Worm (Caenorhabditis elegans): Measurements from ENCODE around the gene nhr-137.

nhr-137 gene

DNA sequence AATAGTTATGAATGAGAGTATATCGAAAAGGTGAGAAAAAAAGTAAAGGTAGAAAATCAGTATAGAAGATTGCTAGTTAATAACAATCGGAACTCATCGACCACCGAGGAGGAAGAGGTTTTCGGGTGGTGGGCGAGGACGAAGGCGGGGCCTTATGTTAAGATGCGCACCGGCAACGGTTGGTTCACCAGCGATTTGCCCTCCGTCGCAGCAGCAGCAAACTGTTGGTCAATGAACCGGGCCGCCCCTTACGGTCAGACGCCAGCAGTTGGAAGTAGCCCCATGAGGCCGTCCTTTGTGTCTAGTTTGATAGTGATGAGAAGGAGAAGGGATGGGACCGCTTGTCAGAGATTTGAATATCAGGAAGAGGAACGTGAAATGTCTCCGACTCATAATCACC lies at the start of gene nhr-137:
TSS of gene nhr-137 (minus strand) at position 101 of the 400 bp plus-strand sequence.
- TF ChIP-seq unc-62 (GFP tag; optimal IDR thresholded peaks at IDR 0.05) = no peak

DNA sequence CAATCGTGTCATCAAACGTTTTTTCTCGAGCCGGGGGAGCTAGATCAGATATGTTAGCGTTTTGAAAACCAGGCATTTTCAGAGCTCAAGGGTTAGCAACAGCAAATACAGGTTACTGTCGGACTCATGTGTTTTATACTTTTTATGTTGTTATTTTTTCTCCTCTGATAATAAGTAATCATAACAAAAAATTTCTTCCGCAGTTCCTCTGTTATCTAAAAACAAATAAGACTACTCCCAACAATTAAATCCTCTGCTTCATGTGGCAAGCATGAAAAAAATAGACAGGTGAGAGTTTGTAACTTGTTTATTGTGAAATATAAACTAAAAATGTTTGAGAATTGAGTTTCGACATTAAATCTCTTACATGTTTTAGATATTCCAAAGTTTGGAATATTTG lies 49.8 kb upstream of the nhr-137 start, which contains the start of gene smf-2:
TSS of gene smf-2 (minus strand) at position 101 of the 400 bp plus-strand sequence.
- TF ChIP-seq unc-62 (GFP tag; optimal IDR thresholded peaks at IDR 0.05) = no peak

- no peak for TF ChIP-seq unc-62 (GFP tag; optimal IDR thresholded peaks at IDR 0.05)
Observed at ce11 chrX:6713277-6713676, 44.5 kb upstream of the nhr-137 start, which contains the start of gene nas-11. Gene nas-11 (plus strand): TSS chrX:6713577.

DNA sequence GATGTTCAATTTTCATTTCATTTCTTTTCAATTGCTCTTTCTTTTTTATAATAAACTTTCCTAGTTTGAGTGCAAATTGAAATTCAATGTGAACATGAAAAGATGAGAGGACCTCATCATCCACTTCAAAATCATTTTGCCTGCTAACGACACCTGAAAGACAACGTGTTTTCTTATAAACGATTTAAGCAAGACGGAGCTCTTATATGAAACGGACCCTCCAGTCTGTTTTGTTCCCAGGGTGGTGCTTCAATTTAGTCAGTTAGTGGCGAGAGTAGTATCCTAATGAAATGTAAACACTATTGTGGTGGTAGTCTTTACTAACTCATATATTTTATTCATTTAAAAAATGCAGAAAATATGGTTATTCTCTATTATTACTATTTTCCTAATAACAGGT lies 40.4 kb upstream of the nhr-137 start, which contains the start of gene acr-3:
TSS of gene acr-3 (plus strand) at position 301 of the 400 bp plus-strand sequence.
- no peak for TF ChIP-seq unc-62 (GFP tag; optimal IDR thresholded peaks at IDR 0.05)

ce11 chrX:6705156-6705555 lies 36.3 kb upstream of the nhr-137 start:
- no peak for TF ChIP-seq unc-62 (GFP tag; optimal IDR thresholded peaks at IDR 0.05)

- no peak for TF ChIP-seq unc-62 (GFP tag; optimal IDR thresholded peaks at IDR 0.05)
Observed at ce11 chrX:6702249-6702648, 33.4 kb upstream of the nhr-137 start, which contains the start of gene acr-2. Gene acr-2 (plus strand): TSS chrX:6702549.

DNA sequence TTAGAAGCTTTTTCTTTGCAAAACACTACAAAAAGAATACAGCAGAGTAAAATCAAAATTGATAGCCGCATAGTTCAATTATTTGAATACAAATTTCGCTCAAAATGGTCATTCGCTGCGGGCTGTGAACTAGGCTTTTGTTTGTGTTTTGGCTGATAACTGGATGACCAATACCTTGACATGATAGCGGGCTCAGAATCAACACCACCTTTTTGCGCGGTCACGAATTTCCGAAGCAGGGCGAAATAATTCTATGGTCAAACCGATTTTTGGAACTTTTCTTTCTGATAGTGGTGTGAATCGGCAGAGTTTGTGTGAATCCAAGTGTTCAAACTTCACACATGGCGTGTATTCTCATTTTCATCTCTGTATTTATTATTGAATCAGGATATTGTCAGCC lies 29.5 kb upstream of the nhr-137 start, which contains the start of the genes F38B6.7 and F38B6.2:
TSS of gene F38B6.7 (minus strand) at position 101 of the 400 bp plus-strand sequence.
TSS of gene F38B6.2 (plus strand) at position 267 of the 400 bp plus-strand sequence.
- no peak for TF ChIP-seq unc-62 (GFP tag; optimal IDR thresholded peaks at IDR 0.05)

DNA sequence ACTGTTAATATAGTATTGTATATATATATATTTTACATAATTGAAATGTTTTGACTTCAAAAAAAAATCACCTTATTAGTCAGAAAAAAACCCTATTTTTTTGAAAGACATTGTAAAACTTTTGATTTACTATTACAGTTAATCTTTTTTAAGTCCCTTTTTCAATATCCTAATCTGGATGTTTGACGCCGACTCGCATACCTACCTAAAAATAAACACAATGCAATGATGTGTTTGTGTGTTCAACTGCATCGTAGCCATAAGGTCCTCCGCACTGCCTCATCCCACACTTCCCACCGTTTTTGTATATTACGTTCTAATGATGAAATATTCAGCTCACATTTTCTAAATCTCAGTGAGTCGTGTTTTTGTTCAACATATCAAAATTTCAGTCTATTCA lies 24.5 kb upstream of the nhr-137 start, which contains the start of gene F38B6.3:
TSS of gene F38B6.3 (plus strand) at position 301 of the 400 bp plus-strand sequence.
- TF ChIP-seq unc-62 (GFP tag; optimal IDR thresholded peaks at IDR 0.05) = no peak

DNA sequence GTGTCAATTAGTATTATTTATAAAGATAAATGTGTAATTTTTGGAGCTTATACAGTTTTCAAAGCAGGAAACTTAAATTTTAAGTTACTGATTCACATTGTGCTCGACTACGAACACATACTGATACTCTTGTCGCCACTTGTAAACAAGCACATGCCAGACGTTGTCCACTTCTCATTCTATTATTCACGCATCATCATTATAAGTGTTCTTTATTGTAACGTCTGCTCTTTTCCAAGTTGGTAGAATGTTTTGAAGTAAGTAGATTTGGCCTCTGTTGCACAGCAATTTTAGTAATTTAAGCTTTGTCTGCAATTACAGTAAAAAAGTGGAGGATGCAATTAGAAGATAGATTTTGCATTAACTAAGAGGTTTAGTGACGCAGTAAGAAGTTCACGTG lies 24.1 kb upstream of the nhr-137 start:
- TF ChIP-seq unc-62 (GFP tag; optimal IDR thresholded peaks at IDR 0.05) = no peak

DNA sequence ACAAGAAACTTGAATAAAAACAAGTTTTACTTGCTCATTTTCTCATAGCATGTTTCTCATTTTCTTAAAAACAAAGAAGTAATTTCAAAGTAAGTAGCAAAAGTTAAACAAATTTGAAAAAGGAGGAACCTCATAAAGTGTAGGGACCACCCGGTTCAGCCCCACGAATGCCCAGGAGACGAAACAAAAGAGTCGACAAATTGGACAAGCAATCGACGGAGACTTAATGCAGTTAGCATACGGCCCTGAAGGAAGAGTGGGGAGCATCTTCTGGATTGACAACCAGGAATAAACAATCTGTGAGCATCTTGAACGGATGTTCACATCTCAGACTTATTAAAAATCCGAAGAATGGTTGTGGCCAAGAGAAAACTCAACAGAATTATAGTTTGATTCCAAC lies 22.8 kb upstream of the nhr-137 start:
- no peak for TF ChIP-seq unc-62 (GFP tag; optimal IDR thresholded peaks at IDR 0.05)

ce11 chrX:6689985-6690384 lies 21.2 kb upstream of the nhr-137 start, which contains the start of gene F38B6.6:
Gene F38B6.6 (minus strand): TSS chrX:6690085.
- TF ChIP-seq unc-62 (GFP tag; optimal IDR thresholded peaks at IDR 0.05) = no peak

ce11 chrX:6688953-6689562 lies 20.2 kb upstream of the nhr-137 start:
- no peak for TF ChIP-seq unc-62 (GFP tag; optimal IDR thresholded peaks at IDR 0.05)

- TF ChIP-seq unc-62 (GFP tag; optimal IDR thresholded peaks at IDR 0.05) = no peak
Observed at ce11 chrX:6687756-6688155, 18.9 kb upstream of the nhr-137 start.

DNA sequence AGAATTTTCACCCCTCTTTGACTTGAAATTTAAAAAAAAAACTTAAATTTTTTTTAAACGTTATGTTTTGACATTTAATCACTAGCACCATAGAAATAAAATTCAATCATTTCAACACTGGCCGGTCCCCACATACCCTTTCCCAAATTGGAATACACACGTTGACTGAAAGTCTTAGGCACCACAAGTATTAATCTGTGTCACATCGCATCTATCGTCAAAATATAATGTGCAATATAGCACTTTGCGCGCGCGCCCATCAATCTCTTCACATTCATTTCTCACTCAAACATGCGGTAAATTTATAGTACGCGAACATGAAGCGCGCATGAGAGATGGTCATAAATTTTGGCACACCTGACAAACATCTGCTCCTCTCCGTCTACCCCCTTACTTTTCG lies 18.5 kb upstream of the nhr-137 start:
- no peak for TF ChIP-seq unc-62 (GFP tag; optimal IDR thresholded peaks at IDR 0.05)

DNA sequence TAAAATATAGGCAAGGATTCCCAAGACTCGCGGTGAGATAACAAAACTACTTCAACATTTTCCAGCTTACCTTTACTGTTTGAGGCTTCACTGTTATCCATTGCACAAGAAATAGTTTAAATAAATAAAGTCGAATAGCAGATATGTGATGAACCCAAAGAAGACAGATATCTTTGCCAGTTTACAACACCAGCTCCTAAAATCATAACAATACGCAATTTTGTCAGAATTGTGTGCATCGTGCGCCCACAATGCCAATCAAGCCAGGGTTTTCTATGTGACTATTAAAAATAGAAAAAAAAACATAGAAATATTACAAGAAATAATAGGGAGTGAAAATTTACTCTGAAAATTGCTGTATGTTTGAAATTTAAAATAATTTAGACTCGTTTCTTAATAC lies 13.9 kb upstream of the nhr-137 start, which contains the start of gene F38B6.8:
TSS of gene F38B6.8 (minus strand) at position 101 of the 400 bp plus-strand sequence.
- no peak for TF ChIP-seq unc-62 (GFP tag; optimal IDR thresholded peaks at IDR 0.05)

- no peak for TF ChIP-seq unc-62 (GFP tag; optimal IDR thresholded peaks at IDR 0.05)
Observed at ce11 chrX:6674333-6674919, 5.6 kb upstream of the nhr-137 start, which contains the start of gene F38B6.4. Gene F38B6.4 (plus strand): TSS chrX:6674869.

DNA sequence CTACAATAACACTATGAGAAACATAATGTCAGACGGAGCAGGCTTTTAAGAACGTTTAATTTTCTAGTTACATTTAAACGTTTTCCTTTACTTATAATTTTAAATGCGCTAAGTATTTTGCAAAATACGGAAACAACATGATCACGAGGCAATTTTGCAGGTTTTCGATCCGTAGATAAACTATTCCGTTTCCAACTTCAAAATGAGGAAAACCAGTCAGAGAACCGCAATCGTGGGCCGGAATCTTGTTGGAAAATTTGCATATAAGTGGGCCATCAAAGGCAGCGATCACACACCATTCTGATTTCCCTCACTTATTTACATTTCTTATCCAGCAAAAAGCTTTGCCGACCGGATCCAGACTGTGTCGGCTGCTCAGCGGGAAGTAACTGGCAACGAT lies 3.7 kb upstream of the nhr-137 start, which contains the start of gene col-172:
TSS of gene col-172 (plus strand) at position 301 of the 400 bp plus-strand sequence.
- no peak for TF ChIP-seq unc-62 (GFP tag; optimal IDR thresholded peaks at IDR 0.05)

Measured in whole organism, dauer.